Fruit fly (Drosophila melanogaster) whole organism, embryonic: Measurements from ENCODE around the gene CG2021.

Experiments
- Adf1 ChIP-seq: fragments of 200-800 bp; sonication (Bioruptor generic); IDR thresholded peaks from 2 replicates; pipeline ENCODE4 v1.3.6; 2022; ENCODE audit warnings: missing biosample characterization, missing genetic modification characterization
- CG10431 ChIP-seq: fragments of 200-800 bp; sonication (Bioruptor generic); optimal IDR thresholded peaks from 3 replicates; lab custom pipeline; 2018; ENCODE audit warnings: missing biosample characterization, mild to moderate bottlenecking, missing genetic modification characterization
- CG10959 ChIP-seq: fragments of 200-800 bp; sonication (Bioruptor generic); IDR thresholded peaks from 2 replicates; pipeline ENCODE4 v1.3.6; 2022; ENCODE audit warnings: missing biosample characterization, missing genetic modification characterization
- CG1233 ChIP-seq: fragments of 200-800 bp; sonication (Bioruptor generic); optimal IDR thresholded peaks from 4 replicates; lab custom pipeline; 2018; ENCODE audit warnings: missing biosample characterization, mild to moderate bottlenecking, missing genetic modification characterization
- CG12769 ChIP-seq: fragments of 200-800 bp; sonication (Bioruptor generic); optimal IDR thresholded peaks from 2 replicates; lab custom pipeline; 2019; ENCODE audit warnings: missing biosample characterization, mild to moderate bottlenecking, missing genetic modification characterization, moderate library complexity
- CG13424 ChIP-seq: fragments of 200-800 bp; sonication (Bioruptor generic); optimal IDR thresholded peaks from 2 replicates; lab custom pipeline; 2019; ENCODE audit warnings: missing biosample characterization, mild to moderate bottlenecking, missing genetic modification characterization, moderate library complexity
- CG14860 ChIP-seq: fragments of 200-800 bp; sonication (Bioruptor generic); IDR thresholded peaks from 3 replicates; pipeline ENCODE4 v1.3.6; 2022; ENCODE audit warnings: missing biosample characterization, missing genetic modification characterization; ENCODE audit not compliant: partially characterized antibody
- CG17802 ChIP-seq: fragments of 200-800 bp; sonication (Bioruptor generic); optimal IDR thresholded peaks from 2 replicates; lab custom pipeline; 2018; ENCODE audit warnings: missing biosample characterization, mild to moderate bottlenecking, missing genetic modification characterization, moderate library complexity
- CG17829 ChIP-seq: fragments of 200-800 bp; optimal IDR thresholded peaks from 2 replicates; lab custom pipeline; 2019; ENCODE audit warnings: missing biosample characterization, mild to moderate bottlenecking, missing genetic modification characterization, moderate library complexity
- CG18476 ChIP-seq: fragments of 200-800 bp; sonication (Bioruptor generic); optimal IDR thresholded peaks from 2 replicates; lab custom pipeline; 2016; ENCODE audit warnings: missing biosample characterization, mild to moderate bottlenecking, missing genetic modification characterization
- CG2116 ChIP-seq: fragments of 200-800 bp; sonication (Bioruptor generic); optimal IDR thresholded peaks from 3 replicates; lab custom pipeline; 2018; ENCODE audit warnings: missing biosample characterization, mild to moderate bottlenecking, missing genetic modification characterization
- CG3065 ChIP-seq: fragments of 200-800 bp; sonication (Bioruptor generic); optimal IDR thresholded peaks from 2 replicates; lab custom pipeline; 2016; ENCODE audit warnings: missing biosample characterization, missing genetic modification characterization
- CG31224 ChIP-seq: fragments of 200-800 bp; sonication (Bioruptor generic); IDR thresholded peaks from 2 replicates; pipeline ENCODE4 v1.3.6; 2022; ENCODE audit warnings: missing biosample characterization, missing genetic modification characterization
- CG3407 ChIP-seq: fragments of 200-800 bp; sonication (Bioruptor generic); optimal IDR thresholded peaks from 2 replicates; lab custom pipeline; 2018; ENCODE audit warnings: missing biosample characterization, mild to moderate bottlenecking, missing genetic modification characterization
- CG3847 ChIP-seq: fragments of 200-800 bp; sonication (Bioruptor generic); IDR thresholded peaks from 2 replicates; pipeline ENCODE4 v1.3.6; 2022; ENCODE audit warnings: missing biosample characterization, missing genetic modification characterization
- CG5180 ChIP-seq: fragments of 200-800 bp; sonication (Bioruptor generic); optimal IDR thresholded peaks from 3 replicates; lab custom pipeline; 2017; ENCODE audit warnings: missing biosample characterization, missing genetic modification characterization, mild to moderate bottlenecking, moderate library complexity, missing genetic modification reagents
- CG8089 ChIP-seq: fragments of 200-800 bp; sonication (Bioruptor generic); optimal IDR thresholded peaks from 3 replicates; lab custom pipeline; 2016; ENCODE audit warnings: missing biosample characterization, missing genetic modification characterization
- CG9876 ChIP-seq: fragments of 200-800 bp; sonication (Bioruptor generic); optimal IDR thresholded peaks from 2 replicates; lab custom pipeline; 2016; ENCODE audit warnings: missing biosample characterization, missing genetic modification characterization
- Dbx ChIP-seq: fragments of 200-800 bp; sonication (Bioruptor generic); IDR thresholded peaks from 3 replicates; pipeline ENCODE4 v1.3.6; 2022; ENCODE audit warnings: missing biosample characterization, missing genetic modification characterization
- Deaf1 ChIP-seq: fragments of 200-800 bp; optimal IDR thresholded peaks from 3 replicates; lab custom pipeline; 2019; ENCODE audit warnings: missing biosample characterization, mild to moderate bottlenecking, missing genetic modification characterization, moderate library complexity
- Dref ChIP-seq: fragments of 200-800 bp; sonication (Bioruptor generic); IDR thresholded peaks from 2 replicates; pipeline ENCODE4 v1.3.6; 2022; ENCODE audit warnings: missing biosample characterization, missing genetic modification characterization
- Drgx ChIP-seq: fragments of 200-800 bp; sonication (Bioruptor generic); IDR thresholded peaks from 2 replicates; pipeline ENCODE4 v1.3.6; 2022; ENCODE audit warnings: missing biosample characterization, missing genetic modification characterization
- HLH3B ChIP-seq: fragments of 200-800 bp; sonication (Bioruptor generic); IDR thresholded peaks from 2 replicates; pipeline ENCODE4 v1.3.6; 2022; ENCODE audit warnings: missing biosample characterization, missing genetic modification characterization
- Hmr ChIP-seq: fragments of 200-800 bp; sonication (Bioruptor generic); optimal IDR thresholded peaks from 3 replicates; lab custom pipeline; 2017; ENCODE audit warnings: mild to moderate bottlenecking, missing biosample characterization, missing genetic modification reagents, missing genetic modification characterization
- Hsf ChIP-seq: fragments of 200-800 bp; sonication (Bioruptor generic); optimal IDR thresholded peaks from 3 replicates; lab custom pipeline; 2016; ENCODE audit warnings: missing biosample characterization, missing genetic modification characterization
- Jarid2 ChIP-seq: fragments of 200-800 bp; sonication (Bioruptor generic); optimal IDR thresholded peaks from 3 replicates; lab custom pipeline; 2017; ENCODE audit warnings: mild to moderate bottlenecking, missing biosample characterization, missing genetic modification reagents, missing genetic modification characterization
- Mad ChIP-seq: fragments of 200-800 bp; sonication (Bioruptor generic); optimal IDR thresholded peaks from 2 replicates; lab custom pipeline; 2016; ENCODE audit warnings: missing biosample characterization, missing genetic modification characterization
- Opbp ChIP-seq: fragments of 200-800 bp; sonication (Bioruptor generic); IDR thresholded peaks from 3 replicates; pipeline ENCODE4 v1.3.6; 2022; ENCODE audit warnings: missing biosample characterization, missing genetic modification characterization; ENCODE audit not compliant: partially characterized antibody
- Sin3A ChIP-seq: fragments of >200 bp; optimal IDR thresholded peaks from 2 replicates; lab custom pipeline; 2018
- Sry-δ ChIP-seq: fragments of 200-800 bp; sonication (Bioruptor generic); optimal IDR thresholded peaks from 2 replicates; lab custom pipeline; 2016; ENCODE audit warnings: missing biosample characterization, missing genetic modification characterization
- Trl ChIP-seq, 3 experiments: fragments of >200 bp in 2 of 3; fragments of 200-800 bp in 1 of 3; sonication (Bioruptor generic) in 1 of 3; optimal IDR thresholded peaks; 2 replicates in 1 of 3; 3 replicates in 2 of 3; lab custom pipeline; 2016 to 2017; ENCODE audit warnings: missing biosample characterization in 1 of 3, missing genetic modification characterization in 1 of 3
- Xbp1 ChIP-seq: fragments of 200-800 bp; sonication (Bioruptor generic); optimal IDR thresholded peaks from 3 replicates; lab custom pipeline; 2016; ENCODE audit warnings: missing biosample characterization, mild to moderate bottlenecking, missing genetic modification characterization
- ap ChIP-seq: fragments of 200-800 bp; sonication (Bioruptor generic); IDR thresholded peaks from 2 replicates; pipeline ENCODE4 v1.3.6; 2022; ENCODE audit warnings: missing biosample characterization, missing genetic modification characterization
- ase ChIP-seq: fragments of 200-800 bp; sonication (Bioruptor generic); IDR thresholded peaks from 3 replicates; pipeline ENCODE4 v1.3.6; 2022; ENCODE audit warnings: missing biosample characterization, missing genetic modification characterization
- bcd ChIP-seq: fragments of 200-800 bp; sonication (Bioruptor generic); optimal IDR thresholded peaks from 2 replicates; lab custom pipeline; 2017; ENCODE audit warnings: missing biosample characterization, mild to moderate bottlenecking, missing genetic modification characterization
- disco-r ChIP-seq: fragments of 200-800 bp; sonication (Bioruptor generic); optimal IDR thresholded peaks from 2 replicates; lab custom pipeline; 2016; ENCODE audit warnings: missing biosample characterization, missing genetic modification characterization
- exex ChIP-seq: fragments of 200-800 bp; sonication (Bioruptor generic); optimal IDR thresholded peaks from 4 replicates; lab custom pipeline; 2018; ENCODE audit warnings: missing biosample characterization, mild to moderate bottlenecking, missing genetic modification characterization, moderate library complexity
- ftz-f1 ChIP-seq: fragments of 200-800 bp; sonication (Bioruptor generic); optimal IDR thresholded peaks from 2 replicates; lab custom pipeline; 2016; ENCODE audit warnings: missing biosample characterization, missing genetic modification characterization
- gcm2 ChIP-seq: fragments of 200-800 bp; sonication (Bioruptor generic); optimal IDR thresholded peaks from 2 replicates; lab custom pipeline; 2016; ENCODE audit warnings: missing biosample characterization, missing genetic modification characterization
- gfzf ChIP-seq: fragments of 200-800 bp; sonication (Bioruptor generic); optimal IDR thresholded peaks from 2 replicates; lab custom pipeline; 2016; ENCODE audit warnings: missing biosample characterization, mild to moderate bottlenecking, missing genetic modification characterization, moderate library complexity
- her ChIP-seq: fragments of 200-800 bp; sonication (Bioruptor generic); optimal IDR thresholded peaks from 2 replicates; lab custom pipeline; 2016; ENCODE audit warnings: missing biosample characterization, missing genetic modification characterization
- ind ChIP-seq: fragments of 200-800 bp; sonication (Bioruptor generic); optimal IDR thresholded peaks from 3 replicates; lab custom pipeline; 2016; ENCODE audit warnings: missing biosample characterization, missing genetic modification characterization
- kni ChIP-seq: fragments of 200-800 bp; sonication (Bioruptor generic); optimal IDR thresholded peaks from 3 replicates; lab custom pipeline; 2017; ENCODE audit warnings: mild to moderate bottlenecking, missing biosample characterization, missing genetic modification reagents, missing genetic modification characterization
- nerfin-2 ChIP-seq: fragments of 200-800 bp; sonication (Bioruptor generic); IDR thresholded peaks from 2 replicates; pipeline ENCODE4 v1.3.6; 2022; ENCODE audit warnings: missing biosample characterization, missing genetic modification characterization; ENCODE audit not compliant: partially characterized antibody
- repo ChIP-seq: fragments of 200-800 bp; sonication (Bioruptor generic); optimal IDR thresholded peaks from 2 replicates; lab custom pipeline; 2016; ENCODE audit warnings: missing biosample characterization, missing genetic modification characterization
- slbo ChIP-seq: fragments of 200-800 bp; sonication (Bioruptor generic); IDR thresholded peaks from 2 replicates; pipeline ENCODE4 v1.3.6; 2022; ENCODE audit warnings: missing biosample characterization, missing genetic modification characterization
- sna ChIP-seq: fragments of 200-800 bp; sonication (Bioruptor generic); IDR thresholded peaks from 2 replicates; pipeline ENCODE4 v1.3.6; 2022; ENCODE audit warnings: missing biosample characterization, missing genetic modification characterization; ENCODE audit not compliant: partially characterized antibody
- sob ChIP-seq: fragments of 200-800 bp; sonication (Bioruptor generic); IDR thresholded peaks from 2 replicates; pipeline ENCODE4 v1.3.6; 2022; ENCODE audit warnings: missing biosample characterization, missing genetic modification characterization
- unc-4 ChIP-seq: fragments of 200-800 bp; sonication (Bioruptor generic); IDR thresholded peaks from 2 replicates; pipeline ENCODE4 v1.3.6; 2022; ENCODE audit warnings: missing biosample characterization, missing genetic modification characterization; ENCODE audit not compliant: partially characterized antibody
- usp ChIP-seq: fragments of >200 bp; optimal IDR thresholded peaks from 2 replicates; lab custom pipeline; 2017; ENCODE audit warnings: missing biosample characterization, missing genetic modification characterization
- wdn ChIP-seq: fragments of 200-800 bp; sonication (Bioruptor generic); IDR thresholded peaks from 2 replicates; pipeline ENCODE4 v1.3.6; 2022; ENCODE audit warnings: missing biosample characterization, missing genetic modification characterization
- zen2 ChIP-seq: fragments of 200-800 bp; sonication (Bioruptor generic); IDR thresholded peaks from 3 replicates; pipeline ENCODE4 v1.3.6; 2022; ENCODE audit warnings: missing biosample characterization, missing genetic modification characterization; ENCODE audit not compliant: partially characterized antibody

CG2021 gene

DNA sequence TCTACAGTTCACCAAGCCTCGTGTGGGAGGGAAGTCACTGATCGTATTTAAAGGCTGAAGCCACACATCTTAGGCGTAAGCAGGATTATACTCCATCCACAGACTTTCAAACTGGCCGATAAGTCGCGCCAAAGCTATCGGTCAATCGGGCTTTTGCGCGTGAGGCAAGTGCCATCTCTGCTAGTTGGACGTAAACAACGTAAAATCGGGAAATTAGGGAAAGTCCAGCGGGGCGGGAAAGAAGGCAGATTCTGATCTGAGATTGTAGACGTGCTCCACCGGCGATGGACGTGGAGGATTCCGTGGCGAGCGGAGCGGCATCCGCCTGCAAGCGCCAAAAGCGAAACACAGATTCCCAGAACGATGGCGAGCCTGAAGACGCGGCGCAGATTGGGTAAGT lies 21.1 kb downstream of the CG2021 start, which contains the start of gene CG8001 (continued):
- TF ChIP-seq nerfin-2 (GFP tag; lab: Robert Waterston, UW) (peak; percentile 36; the same call in 1 of the 2 replicates), sob (peak; percentile 31; the same call in 1 of the 2 replicates), gfzf (no peak), CG2116 (GFP tag; lab: Kevin White, UChicago) (peak; percentile 13), CG31224 (no peak), CG17829 (tag; lab: Kevin White, UChicago) (no peak), bcd (GFP tag; lab: Kevin White, UChicago) (no peak), CG13424 (tag; lab: Kevin White, UChicago) (no peak), ind (GFP tag; lab: Kevin White, UChicago) (no peak), slbo (GFP tag; lab: Robert Waterston, UW) (no peak), Sry-δ (peak; percentile 83), ase (no peak), her (no peak), Dref (peak; percentile 76), CG14860 (0 out of 3 replicates have a peak, but pooled peaks have one; percentile 37), Opbp (GFP tag; lab: Robert Waterston, UW) (peak; percentile 49; the same call in 2 of the 3 replicates), CG10431 (GFP tag; lab: Kevin White, UChicago) (no peak), Drgx (GFP tag; lab: Robert Waterston, UW) (no peak), repo (no peak), exex (tag; lab: Kevin White, UChicago) (no peak), usp (GFP tag; lab: Kevin White, UChicago) (no peak), CG1233 (GFP tag; lab: Kevin White, UChicago) (no peak), CG8089 (GFP tag; lab: Kevin White, UChicago) (no peak), CG3407 (no peak), disco-r (GFP tag; lab: Kevin White, UChicago) (no peak), CG3847 (GFP tag; lab: Robert Waterston, UW) (no peak), wdn (no peak), sna (peak; percentile 41; the same call in 1 of the 2 replicates), Hsf (no peak), Xbp1 (GFP tag; lab: Kevin White, UChicago) (no peak)

DNA sequence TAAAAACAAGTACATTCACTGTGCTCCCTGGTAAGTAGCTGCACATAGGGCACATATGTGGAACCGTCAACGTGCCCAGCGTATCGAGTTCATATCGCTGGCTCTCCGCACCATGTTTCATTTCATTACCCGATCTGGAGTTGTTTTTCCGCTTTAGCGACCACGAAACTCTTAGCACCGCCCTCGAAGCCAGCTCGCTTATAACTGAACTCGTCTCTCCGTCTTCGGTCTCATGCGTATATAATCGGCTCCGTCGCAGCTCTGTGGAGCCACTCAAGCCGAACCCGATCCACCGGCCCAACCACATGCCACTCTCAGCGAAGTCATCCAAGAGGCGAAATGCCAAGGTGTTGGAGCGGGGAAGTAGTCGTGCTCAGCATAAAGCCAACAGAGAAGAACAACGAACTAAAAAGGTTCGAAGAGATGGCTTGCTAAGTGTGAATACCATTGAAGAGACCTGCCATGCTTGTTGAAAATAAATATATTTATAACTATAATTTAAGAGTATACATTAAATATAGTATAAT lies 21.7 kb downstream of the CG2021 start, which contains the start of gene Cht2:
Gene Cht2 (minus strand): TSS at position 477 of the 527 bp plus-strand sequence.
- TF ChIP-seq CG17802 (tag; lab: Kevin White, UChicago) (no peak), ap (GFP tag; lab: Robert Waterston, UW) (no peak), CG3065 (GFP tag; lab: Kevin White, UChicago) (no peak), Sin3A (lab: Kevin White, UChicago) (no peak), ftz-f1 (GFP tag; lab: Kevin White, UChicago) (peak; percentile 25), gcm2 (GFP tag; lab: Kevin White, UChicago) (peak; percentile 18), CG9876 (GFP tag; lab: Kevin White, UChicago) (no peak), HLH3B (GFP tag; lab: Robert Waterston, UW) (no peak), Mad (GFP tag; lab: Kevin White, UChicago) (no peak), unc-4 (peak; percentile 21; the same call in 1 of the 2 replicates), CG18476 (peak; percentile 34), Deaf1 (tag; lab: Kevin White, UChicago) (peak; percentile 94), CG5180 (GFP tag; lab: Kevin White, UChicago) (peak; percentile 81), kni (peak; percentile 85), zen2 (GFP tag; lab: Robert Waterston, UW) (0 out of 3 replicates have a peak, but pooled peaks have one; percentile 38), Dbx (GFP tag; lab: Robert Waterston, UW) (0 out of 3 replicates have a peak, but pooled peaks have one; percentile 20), Trl (optimal IDR thresholded peaks at IDR 0.05; lab: Kevin White, UChicago) (peak; percentile 64 to 74), Trl (GFP tag; optimal IDR thresholded peaks at IDR 0.05; lab: Kevin White, UChicago) (no peak), Jarid2 (GFP tag; lab: Kevin White, UChicago) (peak; percentile 73), Hmr (peak; percentile 9), Adf1 (GFP tag; lab: Robert Waterston, UW) (peak; percentile 33; the same call in 1 of the 2 replicates), CG12769 (tag; lab: Kevin White, UChicago) (peak; percentile 70), CG10959 (GFP tag; lab: Robert Waterston, UW) (no peak)
